ENCODE assay signal across 3 fruit fly cellular contexts in genomic region chrX:14929813-14930212, dm6.
TF ChIP-seq lines count a peak whose summit lies in the region.

No protein-coding gene starts in this region.

- no peak for TF ChIP-seq CTCF in whole organism, embryonic (GFP tag; optimal IDR thresholded peaks at IDR 0.05; lab: Kevin White, UChicago)

TF ChIP-seq in whole organism, adult, 20 proteins besides CTCF, POLR2A, EP300 and RAD21:
- no peak for TF ChIP-seq kay (GFP tag; lab: Kevin White, UChicago; ENCODE audit: borderline replicate concordance)
- TF ChIP-seq cic (GFP tag; optimal IDR thresholded peaks at IDR 0.05; lab: Kevin White, UChicago), result peak; percentile 26
- TF ChIP-seq Mnt (GFP tag; optimal IDR thresholded peaks at IDR 0.05; lab: Kevin White, UChicago), result no peak
- no peak for TF ChIP-seq CG7101 (tag; optimal IDR thresholded peaks at IDR 0.05; lab: Kevin White, UChicago)
- no peak for TF ChIP-seq CG5204 (GFP tag; optimal IDR thresholded peaks at IDR 0.05; lab: Kevin White, UChicago)
- TF ChIP-seq bab1 (GFP tag; optimal IDR thresholded peaks at IDR 0.05; lab: Kevin White, UChicago), result no peak
TF ChIP-seq in whole organism, adult: peak in this region for 1.

TF ChIP-seq in whole organism, embryonic, 481 proteins besides CTCF, POLR2A, EP300 and RAD21:
- TF ChIP-seq grn (GFP tag; optimal IDR thresholded peaks at IDR 0.05; lab: Kevin White, UChicago) (peak; percentile 98), sug (tag; optimal IDR thresholded peaks at IDR 0.05; lab: Kevin White, UChicago) (peak; percentile 80), mirr (GFP tag; optimal IDR thresholded peaks at IDR 0.05; lab: Kevin White, UChicago) (peak; percentile 75), Hey (tag; optimal IDR thresholded peaks at IDR 0.05; lab: Kevin White, UChicago) (peak; percentile 60), Med (GFP tag; lab: Kevin White, UChicago) (peak; percentile 52), Ssrp (tag; optimal IDR thresholded peaks at IDR 0.05; lab: Kevin White, UChicago) (no peak), CG4854 (GFP tag; optimal IDR thresholded peaks at IDR 0.05; lab: Kevin White, UChicago) (no peak), CG6765 (GFP tag; optimal IDR thresholded peaks at IDR 0.05; lab: Kevin White, UChicago) (no peak), nom (GFP tag; optimal IDR thresholded peaks at IDR 0.05; lab: Kevin White, UChicago) (no peak), pnt (GFP tag; optimal IDR thresholded peaks at IDR 0.05; lab: Kevin White, UChicago) (no peak), CG34376 (GFP tag; optimal IDR thresholded peaks at IDR 0.05; lab: Kevin White, UChicago) (peak; percentile 42), Pdp1 (GFP tag; optimal IDR thresholded peaks at IDR 0.05; lab: Kevin White, UChicago) (peak in 1 of 2 experiments; percentile 60), CG32532 (GFP tag; IDR thresholded peaks at IDR 0.05; lab: Robert Waterston, UW) (no peak), CG18011 (GFP tag; optimal IDR thresholded peaks at IDR 0.05; lab: Kevin White, UChicago) (no peak), ATbp (GFP tag; optimal IDR thresholded peaks at IDR 0.05; lab: Kevin White, UChicago) (no peak), CG4282 (GFP tag; optimal IDR thresholded peaks at IDR 0.05; lab: Kevin White, UChicago) (no peak), BtbVII (GFP tag; optimal IDR thresholded peaks at IDR 0.05; lab: Kevin White, UChicago) (peak; percentile 81), CG12391 (tag; optimal IDR thresholded peaks at IDR 0.05; lab: Kevin White, UChicago) (no peak), sr (GFP tag; IDR thresholded peaks at IDR 0.05; lab: Robert Waterston, UW) (no peak), exex (tag; optimal IDR thresholded peaks at IDR 0.05; lab: Kevin White, UChicago) (peak; percentile 79), lab (GFP tag; optimal IDR thresholded peaks at IDR 0.05; lab: Kevin White, UChicago) (peak; percentile 53)
TF ChIP-seq in whole organism, embryonic: peak in this region for 10.

TF ChIP-seq in whole organism, prepupa, 60 proteins besides CTCF, POLR2A, EP300 and RAD21:
- TF ChIP-seq CG4318 (GFP tag; optimal IDR thresholded peaks at IDR 0.05; lab: Kevin White, UChicago), result no peak
- no peak for TF ChIP-seq pdm3 (GFP tag; optimal IDR thresholded peaks at IDR 0.05; lab: Kevin White, UChicago)
- no peak for TF ChIP-seq Eip93F (GFP tag; optimal IDR thresholded peaks at IDR 0.05; lab: Kevin White, UChicago)
- no peak for TF ChIP-seq lz (GFP tag; optimal IDR thresholded peaks at IDR 0.05; lab: Kevin White, UChicago)
- TF ChIP-seq spab (GFP tag; optimal IDR thresholded peaks at IDR 0.05; lab: Kevin White, UChicago), result no peak
- no peak for TF ChIP-seq CG6792 (GFP tag; optimal IDR thresholded peaks at IDR 0.05; lab: Kevin White, UChicago)
- no peak for TF ChIP-seq eg (GFP tag; IDR thresholded peaks at IDR 0.05; lab: Robert Waterston, UW)
- no peak for TF ChIP-seq CG11294 (GFP tag; IDR thresholded peaks at IDR 0.05; lab: Robert Waterston, UW)
- no peak for TF ChIP-seq CG3919 (GFP tag; optimal IDR thresholded peaks at IDR 0.05; lab: Kevin White, UChicago)
- TF ChIP-seq Ets21C (GFP tag; optimal IDR thresholded peaks at IDR 0.05; lab: Kevin White, UChicago), result no peak
- TF ChIP-seq fd85E (GFP tag; optimal IDR thresholded peaks at IDR 0.05; lab: Kevin White, UChicago), result no peak
- peak; percentile 34 for TF ChIP-seq Eip78C (GFP tag; lab: Kevin White, UChicago)
- TF ChIP-seq Smox (GFP tag; optimal IDR thresholded peaks at IDR 0.05; lab: Kevin White, UChicago), result no peak
- no peak for TF ChIP-seq dac (GFP tag; optimal IDR thresholded peaks at IDR 0.05; lab: Kevin White, UChicago)
- peak; percentile 42 for TF ChIP-seq vri (GFP tag; optimal IDR thresholded peaks at IDR 0.05; lab: Kevin White, UChicago)
- no peak for TF ChIP-seq CG15336 (GFP tag; IDR thresholded peaks at IDR 0.05; lab: Robert Waterston, UW)
- no peak for TF ChIP-seq CG10669 (GFP tag; optimal IDR thresholded peaks at IDR 0.05; lab: Kevin White, UChicago)
- TF ChIP-seq Gug (GFP tag; IDR thresholded peaks at IDR 0.05; lab: Robert Waterston, UW), result no peak
